Fruit fly (Drosophila melanogaster) Kc167 (cell line): Measurements from ENCODE around the gene Grip91.

Experiments
- h ChIP-seq: fragments of >200 bp; optimal IDR thresholded peaks from 3 replicates; lab custom pipeline; 2018; ENCODE audit warnings: missing external identifiers
- psq ChIP-seq: fragments of >200 bp; optimal IDR thresholded peaks from 2 replicates; lab custom pipeline; 2017; ENCODE audit warnings: missing external identifiers
- ttk ChIP-seq: sonication (Bioruptor generic); optimal IDR thresholded peaks from 2 replicates; lab custom pipeline; 2017; ENCODE audit warnings: missing external identifiers

- TF ChIP-seq h (lab: Kevin White, UChicago) (no peak), psq (lab: Kevin White, UChicago) (no peak), ttk (lab: Kevin White, UChicago) (no peak)
Measured at dm6 chrX:13781739-13782502, 37.4 kb upstream of the Grip91 start, which contains the start of the genes CtsB and amrt.
